Worm (Caenorhabditis elegans) whole organism, young adult: ENCODE data around the gene C36C9.6.
A peak's percentile ranks its signal among the peaks of the same experiment; 100 is the strongest.

Source experiments
- B0336.3 ChIP-seq: fragments of 200-800 bp; sonication (Bioruptor generic); IDR thresholded peaks from 2 replicates; pipeline ENCODE4 v1.3.6; 2022; ENCODE audit warnings: missing genetic modification characterization, missing compliant biosample characterization
- F52B5.7 ChIP-seq: sonication (generic microtip); optimal IDR thresholded peaks from 2 replicates; lab custom pipeline; 2016; ENCODE audit warnings: mild to moderate bottlenecking, missing genetic modification characterization, missing compliant biosample characterization
- ama-1 ChIP-seq, 3 experiments: fragments of 150-350 bp in 1 of 3; sonication (generic microtip) in 2 of 3; optimal IDR thresholded peaks; 2 replicates each; lab custom pipeline; 2014 to 2018; ENCODE audit warnings: missing biosample characterization in 2 of 3, missing genetic modification characterization in 2 of 3, missing genetic modification reagents in 2 of 3
- aptf-2 ChIP-seq: fragments of 200-800 bp; sonication (Bioruptor generic); conservative IDR thresholded peaks from 2 replicates; pipeline ENCODE4 v1.3.6; 2022; ENCODE audit warnings: missing genetic modification reagents, missing genetic modification characterization, missing compliant biosample characterization
- ceh-58 ChIP-seq: fragments of 200-800 bp; sonication (Bioruptor generic); IDR thresholded peaks from 2 replicates; pipeline ENCODE4 v1.3.6; 2022; ENCODE audit warnings: missing genetic modification characterization, missing compliant biosample characterization
- ceh-79 ChIP-seq: sonication (generic microtip); optimal IDR thresholded peaks from 2 replicates; lab custom pipeline; 2017; ENCODE audit warnings: mild to moderate bottlenecking, missing genetic modification characterization, missing compliant biosample characterization
- efl-1 ChIP-seq: fragments of 150-350 bp; optimal IDR thresholded peaks from 2 replicates; lab custom pipeline; 2014; ENCODE audit warnings: missing biosample characterization, missing genetic modification reagents, missing genetic modification characterization
- egrh-3 ChIP-seq: fragments of 200-800 bp; sonication (Bioruptor generic); IDR thresholded peaks from 2 replicates; pipeline ENCODE4 v1.3.6; 2022; ENCODE audit warnings: missing genetic modification reagents, missing genetic modification characterization, missing compliant biosample characterization
- him-1 ChIP-seq: sonication (generic microtip); optimal IDR thresholded peaks from 2 replicates; lab custom pipeline; 2016; ENCODE audit warnings: missing genotype, missing genetic modification reagents, missing genetic modification characterization, missing compliant biosample characterization
- hlh-26 ChIP-seq: fragments of 200-800 bp; sonication (Bioruptor generic); conservative IDR thresholded peaks from 2 replicates; pipeline ENCODE4 v1.3.6; 2022; ENCODE audit warnings: missing genetic modification reagents, missing genetic modification characterization, missing compliant biosample characterization
- lsl-1 ChIP-seq: fragments of 200-800 bp; sonication (Bioruptor generic); optimal IDR thresholded peaks from 2 replicates; lab custom pipeline; 2018; ENCODE audit warnings: mild to moderate bottlenecking, missing genetic modification characterization, moderate library complexity, missing compliant biosample characterization
- nhr-27 ChIP-seq: fragments of 200-800 bp; sonication (Bioruptor generic); optimal IDR thresholded peaks from 2 replicates; lab custom pipeline; 2018; ENCODE audit warnings: mild to moderate bottlenecking, missing genetic modification characterization, moderate library complexity, missing compliant biosample characterization
- unc-130 ChIP-seq: sonication (generic microtip); optimal IDR thresholded peaks from 2 replicates; lab custom pipeline; 2016; ENCODE audit warnings: missing genetic modification reagents, missing genetic modification characterization, missing compliant biosample characterization

DNA sequence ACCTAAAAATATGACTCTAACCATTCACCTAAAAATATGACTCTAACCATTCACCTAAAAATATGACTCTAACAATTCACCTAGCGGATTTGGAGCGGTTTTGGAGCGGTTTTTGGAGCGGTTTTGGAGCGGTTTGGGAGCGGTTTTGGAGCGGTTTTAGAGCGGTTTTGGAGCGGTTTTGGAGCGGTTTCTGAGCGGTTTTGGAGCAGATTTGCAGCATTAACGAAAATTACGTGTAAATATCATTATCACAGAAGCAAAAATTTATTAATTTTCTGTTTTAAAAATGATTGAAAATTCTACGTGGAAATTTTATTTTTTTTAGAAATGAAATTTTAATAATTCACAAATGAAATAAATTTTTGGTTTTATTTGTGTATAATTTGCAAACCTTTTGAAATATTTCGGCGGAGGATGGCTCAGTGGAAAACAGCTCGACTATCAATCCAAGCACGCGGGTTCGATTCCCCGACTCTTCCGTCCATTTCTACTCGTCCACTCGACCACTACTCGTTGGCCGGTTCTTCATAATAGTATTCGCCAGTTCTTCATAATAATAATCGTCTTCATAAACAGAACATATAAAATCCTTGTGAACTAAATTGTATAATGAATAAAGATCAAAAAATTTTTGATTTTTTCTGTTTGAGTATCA, 47.2 kb downstream of the C36C9.6 start:
- no peak for TF ChIP-seq ceh-58 (GFP tag; lab: Robert Waterston, UW)
- TF ChIP-seq ceh-79 (tag; lab: Kevin White, UChicago), result no peak
- no peak for TF ChIP-seq egrh-3 (GFP tag; lab: Robert Waterston, UW)
- no peak for TF ChIP-seq unc-130 (GFP tag; lab: Kevin White, UChicago)
- TF ChIP-seq aptf-2 (GFP tag; lab: Robert Waterston, UW), result no peak
- no peak for TF ChIP-seq F52B5.7 (tag; lab: Kevin White, UChicago)
- TF ChIP-seq nhr-27 (tag; lab: Kevin White, UChicago), result no peak
- TF ChIP-seq hlh-26 (GFP tag; lab: Robert Waterston, UW), result no peak
- TF ChIP-seq efl-1, result peak; percentile 29
- TF ChIP-seq lsl-1, result peak; percentile 18
- peak; percentile 91 for TF ChIP-seq him-1 (tag; lab: Kevin White, UChicago)
- no peak for TF ChIP-seq ama-1 (optimal IDR thresholded peaks at IDR 0.05; lab: Kevin White, UChicago)
- peak in 1 of 2 experiments; percentile 47 for TF ChIP-seq ama-1 (GFP tag; optimal IDR thresholded peaks at IDR 0.05; lab: Kevin White, UChicago)
- TF ChIP-seq B0336.3, result no peak
